Fruit fly (Drosophila melanogaster): Measurements from ENCODE around the gene CG34287.

DNA sequence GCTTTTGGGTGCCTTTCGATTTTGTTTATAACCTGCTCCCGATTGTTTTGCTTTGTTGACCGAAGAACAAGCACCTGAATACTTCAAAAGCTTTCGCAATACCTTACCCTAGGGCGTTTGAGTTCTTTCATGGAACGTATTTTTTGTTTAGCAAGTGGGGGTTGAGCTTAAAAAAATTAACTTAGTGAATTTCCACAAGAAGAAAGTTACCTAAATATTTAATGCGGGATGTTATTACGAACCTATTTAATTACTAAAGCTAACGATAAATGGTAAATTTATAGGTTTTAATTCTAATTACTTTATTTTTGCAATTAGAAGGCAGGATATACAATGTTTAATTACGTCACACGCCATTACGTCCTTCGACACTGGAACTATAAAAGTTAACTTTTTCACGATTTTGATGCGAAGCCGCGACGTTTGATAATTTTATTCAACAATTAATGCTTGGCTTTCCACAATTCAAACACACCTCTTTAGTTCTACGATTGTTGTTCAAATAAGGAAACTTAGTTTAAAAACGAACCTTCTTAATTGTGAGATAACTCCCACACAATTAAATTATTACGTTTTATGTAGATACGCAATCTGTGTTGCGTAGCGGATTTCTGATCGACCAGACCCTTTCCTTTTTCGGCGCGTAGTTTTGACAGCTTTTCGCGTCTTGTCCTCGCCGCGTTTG lies 8.2 kb downstream of the CG34287 start:
- TF ChIP-seq ttk (optimal IDR thresholded peaks at IDR 0.05), result no peak
- TF ChIP-seq insv (optimal IDR thresholded peaks at IDR 0.05), result no peak

Data from Kc167 (cell line).